Fruit fly (Drosophila melanogaster) whole organism, wandering third instar larva: Measurements from ENCODE around the gene Hip14.

Source experiments
- Abd-B ChIP-seq: fragments of >200 bp; optimal IDR thresholded peaks from 2 replicates; lab custom pipeline; 2017; ENCODE audit warnings: missing biosample characterization, missing genetic modification characterization
- CG32264 ChIP-seq: fragments of 200-800 bp; sonication (Bioruptor generic); optimal IDR thresholded peaks from 2 replicates; lab custom pipeline; 2016; ENCODE audit warnings: missing biosample characterization, missing genetic modification characterization
- CG9705 ChIP-seq: fragments of 200-800 bp; sonication (Bioruptor generic); optimal IDR thresholded peaks from 2 replicates; lab custom pipeline; 2018; ENCODE audit warnings: missing biosample characterization, mild to moderate bottlenecking, missing genetic modification characterization
- CrebA ChIP-seq: fragments of 200-800 bp; sonication (Bioruptor generic); optimal IDR thresholded peaks from 2 replicates; lab custom pipeline; 2016; ENCODE audit warnings: missing biosample characterization, mild to moderate bottlenecking, missing genetic modification characterization, borderline replicate concordance
- Dfd ChIP-seq: fragments of >200 bp; optimal IDR thresholded peaks from 2 replicates; lab custom pipeline; 2017; ENCODE audit warnings: missing biosample characterization, missing genetic modification characterization
- Dif ChIP-seq: fragments of 200-275, 200-300 bp; sonication (Bioruptor generic); optimal IDR thresholded peaks from 2 replicates; lab custom pipeline; 2018; ENCODE audit warnings: missing biosample characterization, missing genetic modification characterization; ENCODE audit not compliant: partially characterized antibody
- GATAd ChIP-seq: sonication (Bioruptor generic); optimal IDR thresholded peaks from 2 replicates; lab custom pipeline; 2016; ENCODE audit warnings: missing biosample characterization, missing genetic modification characterization
- HLH106 ChIP-seq: fragments of 200-800 bp; optimal IDR thresholded peaks from 3 replicates; lab custom pipeline; 2019; ENCODE audit warnings: missing biosample characterization, mild to moderate bottlenecking, missing genetic modification characterization, moderate library complexity
- Hnf4 ChIP-seq: fragments of 200-800 bp; sonication (Bioruptor generic); optimal IDR thresholded peaks from 2 replicates; lab custom pipeline; 2016; ENCODE audit warnings: missing biosample characterization, mild to moderate bottlenecking, missing genetic modification characterization
- Hr78 ChIP-seq: fragments of >200 bp; optimal IDR thresholded peaks from 2 replicates; lab custom pipeline; 2017; ENCODE audit warnings: missing biosample characterization, missing genetic modification characterization
- Hr83 ChIP-seq: fragments of 200-300 bp; sonication (Bioruptor generic); optimal IDR thresholded peaks from 2 replicates; lab custom pipeline; 2016; ENCODE audit warnings: missing biosample characterization, mild to moderate bottlenecking, missing genetic modification characterization, moderate library complexity; ENCODE audit not compliant: poor library complexity, severe bottlenecking
- Jra ChIP-seq: sonication (Bioruptor generic); optimal IDR thresholded peaks from 2 replicates; lab custom pipeline; 2016; ENCODE audit warnings: missing biosample characterization, missing genetic modification characterization
- Mio ChIP-seq: sonication (Bioruptor generic); optimal IDR thresholded peaks from 2 replicates; lab custom pipeline; 2016; ENCODE audit warnings: missing biosample characterization, missing genetic modification characterization
- Myc ChIP-seq: fragments of >200 bp; optimal IDR thresholded peaks from 2 replicates; lab custom pipeline; 2017
- N ChIP-seq: fragments of >200 bp; optimal IDR thresholded peaks from 2 replicates; lab custom pipeline; 2018; ENCODE audit warnings: missing biosample characterization, missing external identifiers, missing genetic modification characterization
- OdsH ChIP-seq: fragments of 200-800 bp; sonication (Bioruptor generic); optimal IDR thresholded peaks from 2 replicates; lab custom pipeline; 2016; ENCODE audit warnings: missing biosample characterization, mild to moderate bottlenecking, missing genetic modification characterization
- Rel ChIP-seq, 2 experiments: fragments of 200-800 bp; sonication (Bioruptor generic) in 1 of 2; optimal IDR thresholded peaks; 2 replicates in 1 of 2; 3 replicates in 1 of 2; lab custom pipeline; 2016 to 2019; ENCODE audit warnings: mild to moderate bottlenecking in 2 of 2, missing biosample characterization in 2 of 2, missing genetic modification characterization in 2 of 2, moderate library complexity in 1 of 2
- Sp1 ChIP-seq: fragments of 200-800 bp; sonication (Bioruptor generic); optimal IDR thresholded peaks from 3 replicates; lab custom pipeline; 2019; ENCODE audit warnings: missing biosample characterization, mild to moderate bottlenecking, missing genetic modification characterization, moderate library complexity
- Vsx2 ChIP-seq: fragments of 200-300, 225-300 bp; sonication (Bioruptor generic); optimal IDR thresholded peaks from 2 replicates; lab custom pipeline; 2018; ENCODE audit warnings: missing biosample characterization, missing genetic modification characterization; ENCODE audit not compliant: partially characterized antibody
- br ChIP-seq: fragments of 200-800 bp; sonication (Bioruptor generic); optimal IDR thresholded peaks from 2 replicates; lab custom pipeline; 2016; ENCODE audit warnings: missing biosample characterization, missing genetic modification characterization
- brk ChIP-seq: fragments of 200-800 bp; sonication (Bioruptor generic); optimal IDR thresholded peaks from 2 replicates; lab custom pipeline; 2016; ENCODE audit warnings: missing biosample characterization, mild to moderate bottlenecking, missing genetic modification characterization
- dl ChIP-seq, 2 experiments: fragments of 175-275, 200-275 bp in 1 of 2; fragments of 200-275 bp in 1 of 2; sonication (Bioruptor generic); optimal IDR thresholded peaks; lab custom pipeline; 2018; ENCODE audit warnings: mild to moderate bottlenecking in 2 of 2, missing biosample characterization in 2 of 2, missing genetic modification characterization in 2 of 2, moderate library complexity in 2 of 2; ENCODE audit not compliant: partially characterized antibody in 2 of 2, insufficient read depth in 1 of 2
- dmrt93B ChIP-seq: fragments of 200-800 bp; sonication (Bioruptor generic); optimal IDR thresholded peaks from 2 replicates; lab custom pipeline; 2018; ENCODE audit warnings: missing biosample characterization, mild to moderate bottlenecking, missing genetic modification characterization
- dsf ChIP-seq: sonication (Bioruptor generic); optimal IDR thresholded peaks from 2 replicates; lab custom pipeline; 2016; ENCODE audit warnings: missing biosample characterization, missing genetic modification characterization, borderline replicate concordance
- ey ChIP-seq: fragments of 200-800 bp; sonication (Bioruptor generic); optimal IDR thresholded peaks from 2 replicates; lab custom pipeline; 2016; ENCODE audit warnings: missing biosample characterization, missing genetic modification characterization
- foxo ChIP-seq, 2 experiments: fragments of 200-800 bp; sonication (Bioruptor generic); optimal IDR thresholded peaks; 2 replicates in 1 of 2; 3 replicates in 1 of 2; lab custom pipeline; 2016 to 2017; ENCODE audit warnings: missing biosample characterization in 2 of 2, missing genetic modification characterization in 2 of 2
- fru ChIP-seq: fragments of 200-800 bp; sonication (Bioruptor generic); optimal IDR thresholded peaks from 3 replicates; lab custom pipeline; 2016; ENCODE audit warnings: missing biosample characterization, mild to moderate bottlenecking, missing genetic modification characterization
- h ChIP-seq: fragments of 200-800 bp; sonication (Bioruptor generic); optimal IDR thresholded peaks from 3 replicates; lab custom pipeline; 2016; ENCODE audit warnings: missing biosample characterization, mild to moderate bottlenecking, missing genetic modification characterization
- jim ChIP-seq: fragments of 175-275, 200-325 bp; sonication (Bioruptor generic); optimal IDR thresholded peaks from 2 replicates; lab custom pipeline; 2016; ENCODE audit warnings: missing biosample characterization, mild to moderate bottlenecking, missing genetic modification characterization
- lola ChIP-seq: fragments of >200 bp; optimal IDR thresholded peaks from 2 replicates; lab custom pipeline; 2017; ENCODE audit warnings: missing biosample characterization, missing genetic modification characterization
- pan ChIP-seq: fragments of >200 bp; optimal IDR thresholded peaks from 2 replicates; lab custom pipeline; 2017
- psq ChIP-seq: fragments of 200-800 bp; sonication (Bioruptor generic); optimal IDR thresholded peaks from 3 replicates; lab custom pipeline; 2017; ENCODE audit warnings: missing biosample characterization, mild to moderate bottlenecking, missing genetic modification characterization, moderate library complexity
- rgr ChIP-seq: fragments of 200-800 bp; sonication (Bioruptor generic); optimal IDR thresholded peaks from 3 replicates; lab custom pipeline; 2016; ENCODE audit warnings: missing biosample characterization, mild to moderate bottlenecking, missing genetic modification characterization
- sage ChIP-seq: fragments of 200-800 bp; sonication (Bioruptor generic); optimal IDR thresholded peaks from 2 replicates; lab custom pipeline; 2016; ENCODE audit warnings: missing biosample characterization, mild to moderate bottlenecking, missing genetic modification characterization
- sv ChIP-seq: fragments of 200-800 bp; sonication (Bioruptor generic); optimal IDR thresholded peaks from 3 replicates; lab custom pipeline; 2016; ENCODE audit warnings: missing biosample characterization, missing genetic modification characterization
- tai ChIP-seq: sonication (Bioruptor generic); optimal IDR thresholded peaks from 2 replicates; lab custom pipeline; 2016; ENCODE audit warnings: missing biosample characterization, missing genetic modification characterization
- usp ChIP-seq: fragments of >200 bp; optimal IDR thresholded peaks from 2 replicates; lab custom pipeline; 2017; ENCODE audit warnings: missing biosample characterization, missing genetic modification characterization
- woc ChIP-seq: sonication (Bioruptor generic); optimal IDR thresholded peaks from 2 replicates; lab custom pipeline; 2016; ENCODE audit warnings: missing biosample characterization, mild to moderate bottlenecking, missing genetic modification characterization

Gene Hip14

dm6 chr3L:15988039-15988546, at the start of gene Hip14:
TSS of gene Hip14 (plus strand) at chr3L:15988236.
- TF ChIP-seq Dfd (GFP tag; lab: Kevin White, UChicago), result no peak
- TF ChIP-seq Myc (lab: Kevin White, UChicago), result peak; percentile 25
- no peak for TF ChIP-seq Mio
- no peak for TF ChIP-seq Jra (GFP tag; lab: Kevin White, UChicago)
- no peak for TF ChIP-seq Dif
- TF ChIP-seq ey, result peak; percentile 26
- peak in 1 of 2 experiments; percentile 43 for TF ChIP-seq foxo (GFP tag; optimal IDR thresholded peaks at IDR 0.05; lab: Kevin White, UChicago)
- peak; percentile 52 for TF ChIP-seq dsf (GFP tag; lab: Kevin White, UChicago)
- peak; percentile 8 for TF ChIP-seq sv (GFP tag; lab: Kevin White, UChicago)
- no peak for TF ChIP-seq jim (GFP tag; lab: Kevin White, UChicago)
- TF ChIP-seq GATAd, result no peak
- no peak for TF ChIP-seq tai (GFP tag; lab: Kevin White, UChicago)
- TF ChIP-seq Hnf4 (GFP tag; lab: Kevin White, UChicago), result no peak
- no peak for TF ChIP-seq CrebA (GFP tag; lab: Kevin White, UChicago)
- no peak for TF ChIP-seq dl (GFP tag; optimal IDR thresholded peaks at IDR 0.05; lab: Kevin White, UChicago; ENCODE audit: insufficient read depth in 1 of 2, partially characterized antibody in 2 of 2)
- TF ChIP-seq lola (GFP tag; lab: Kevin White, UChicago), result no peak
- TF ChIP-seq Sp1 (GFP tag; lab: Kevin White, UChicago), result no peak
- TF ChIP-seq Hr78 (GFP tag; lab: Kevin White, UChicago), result no peak
- peak; percentile 9 for TF ChIP-seq br
- TF ChIP-seq HLH106, result no peak
- TF ChIP-seq Hr83 (GFP tag; lab: Kevin White, UChicago), result no peak
- TF ChIP-seq OdsH (GFP tag; lab: Kevin White, UChicago), result peak; percentile 35
- no peak for TF ChIP-seq pan (lab: Kevin White, UChicago)
- TF ChIP-seq brk (GFP tag; lab: Kevin White, UChicago), result no peak
- TF ChIP-seq sage (GFP tag; lab: Kevin White, UChicago), result no peak
- TF ChIP-seq N, result no peak
- TF ChIP-seq fru (GFP tag; lab: Kevin White, UChicago), result peak; percentile 43
- TF ChIP-seq Vsx2 (GFP tag; lab: Kevin White, UChicago), result no peak
- peak; percentile 45 for TF ChIP-seq woc
- TF ChIP-seq usp, result no peak
- TF ChIP-seq psq (GFP tag; lab: Kevin White, UChicago), result peak; percentile 29
- TF ChIP-seq Abd-B, result no peak
- no peak for TF ChIP-seq CG32264 (GFP tag; lab: Kevin White, UChicago)
- TF ChIP-seq dmrt93B (GFP tag; lab: Kevin White, UChicago), result no peak
- TF ChIP-seq h (GFP tag; lab: Kevin White, UChicago), result peak; percentile 35
- no peak for TF ChIP-seq Rel (GFP tag; optimal IDR thresholded peaks at IDR 0.05; lab: Kevin White, UChicago)
- peak; percentile 99 for TF ChIP-seq Rel (tag; optimal IDR thresholded peaks at IDR 0.05; lab: Kevin White, UChicago)
- TF ChIP-seq CG9705 (GFP tag; lab: Kevin White, UChicago), result no peak
- peak; percentile 47 for TF ChIP-seq rgr (GFP tag; lab: Kevin White, UChicago)

dm6 chr3L:15940823-15941222, 47.2 kb upstream of the Hip14 start:
- TF ChIP-seq Dif, result no peak
- peak; percentile 80 for TF ChIP-seq sage (GFP tag; lab: Kevin White, UChicago)
- TF ChIP-seq Abd-B, result no peak
- peak; percentile 43 for TF ChIP-seq GATAd
- peak; percentile 92 for TF ChIP-seq h (GFP tag; lab: Kevin White, UChicago)
- no peak for TF ChIP-seq Hr83 (GFP tag; lab: Kevin White, UChicago)
- TF ChIP-seq dsf (GFP tag; lab: Kevin White, UChicago), result peak; percentile 39
- TF ChIP-seq CG9705 (GFP tag; lab: Kevin White, UChicago), result peak; percentile 72
- peak; percentile 87 for TF ChIP-seq ey
- TF ChIP-seq Vsx2 (GFP tag; lab: Kevin White, UChicago), result no peak
- peak; percentile 77 for TF ChIP-seq dmrt93B (GFP tag; lab: Kevin White, UChicago)
- no peak for TF ChIP-seq lola (GFP tag; lab: Kevin White, UChicago)
- no peak for TF ChIP-seq Dfd (GFP tag; lab: Kevin White, UChicago)
- peak; percentile 88 for TF ChIP-seq rgr (GFP tag; lab: Kevin White, UChicago)
- TF ChIP-seq pan (lab: Kevin White, UChicago), result no peak
- TF ChIP-seq jim (GFP tag; lab: Kevin White, UChicago), result no peak
- TF ChIP-seq tai (GFP tag; lab: Kevin White, UChicago), result no peak
- TF ChIP-seq sv (GFP tag; lab: Kevin White, UChicago), result no peak
- no peak for TF ChIP-seq N
- TF ChIP-seq OdsH (GFP tag; lab: Kevin White, UChicago), result peak; percentile 89
- peak; percentile 76 for TF ChIP-seq fru (GFP tag; lab: Kevin White, UChicago)
- TF ChIP-seq CrebA (GFP tag; lab: Kevin White, UChicago), result no peak
- no peak for TF ChIP-seq Myc (lab: Kevin White, UChicago)
- TF ChIP-seq Mio, result no peak
- peak; percentile 88 for TF ChIP-seq br
- TF ChIP-seq psq (GFP tag; lab: Kevin White, UChicago), result peak; percentile 74
- peak; percentile 70 for TF ChIP-seq woc
- TF ChIP-seq usp, result no peak
- TF ChIP-seq brk (GFP tag; lab: Kevin White, UChicago), result peak; percentile 63
- peak; percentile 80 for TF ChIP-seq Hnf4 (GFP tag; lab: Kevin White, UChicago)
- TF ChIP-seq Sp1 (GFP tag; lab: Kevin White, UChicago), result peak; percentile 86
- TF ChIP-seq dl (GFP tag; optimal IDR thresholded peaks at IDR 0.05; lab: Kevin White, UChicago; ENCODE audit: insufficient read depth in 1 of 2, partially characterized antibody in 2 of 2), result no peak
- peak in 1 of 2 experiments; percentile 83 for TF ChIP-seq foxo (GFP tag; optimal IDR thresholded peaks at IDR 0.05; lab: Kevin White, UChicago)
- peak; percentile 29 for TF ChIP-seq Jra (GFP tag; lab: Kevin White, UChicago)
- peak; percentile 91 for TF ChIP-seq HLH106
- no peak for TF ChIP-seq CG32264 (GFP tag; lab: Kevin White, UChicago)
- no peak for TF ChIP-seq Hr78 (GFP tag; lab: Kevin White, UChicago)
- no peak for TF ChIP-seq Rel (GFP tag; optimal IDR thresholded peaks at IDR 0.05; lab: Kevin White, UChicago)
- TF ChIP-seq Rel (tag; optimal IDR thresholded peaks at IDR 0.05; lab: Kevin White, UChicago), result no peak
